Worm (Caenorhabditis elegans): ENCODE data around the gene T19C9.8.

ce11 chrV:17206469-17206868 lies 32.4 kb upstream of the T19C9.8 start:
- no peak for TF ChIP-seq flt-1 (GFP tag; IDR thresholded peaks at IDR 0.05)
- no peak for TF ChIP-seq med-1 (GFP tag; optimal IDR thresholded peaks at IDR 0.05; ENCODE audit: insufficient read depth)
- no peak for TF ChIP-seq cog-1 (tag; optimal IDR thresholded peaks at IDR 0.05)
- no peak for TF ChIP-seq tab-1 (GFP tag; IDR thresholded peaks at IDR 0.05)
- no peak for TF ChIP-seq ztf-29 (GFP tag; IDR thresholded peaks at IDR 0.05)
- TF ChIP-seq klf-2 (GFP tag; conservative IDR thresholded peaks at IDR 0.05), result no peak
- TF ChIP-seq ztf-23 (GFP tag; IDR thresholded peaks at IDR 0.05), result no peak
- TF ChIP-seq T22C8.4 (GFP tag; IDR thresholded peaks at IDR 0.05), result no peak
- TF ChIP-seq ref-1 (GFP tag; conservative IDR thresholded peaks at IDR 0.05), result no peak
